Worm (Caenorhabditis elegans) whole organism, L2 larva: ENCODE measurements around the gene T05A10.6.

ENCODE experiments used
- blmp-1 ChIP-seq: sonication (generic microtip); optimal IDR thresholded peaks from 2 replicates; lab custom pipeline; 2017; ENCODE audit warnings: missing genetic modification characterization, mild to moderate bottlenecking, missing compliant biosample characterization, antibody characterized with exemption, moderate library complexity; ENCODE audit not compliant: insufficient read depth
- elt-3 ChIP-seq: sonication (generic microtip); optimal IDR thresholded peaks from 2 replicates; lab custom pipeline; 2017; ENCODE audit warnings: missing biosample characterization, missing genetic modification characterization
- gmeb-1 ChIP-seq: fragments of 150-350 bp; optimal IDR thresholded peaks from 2 replicates; lab custom pipeline; 2014; ENCODE audit warnings: missing biosample characterization, missing genetic modification characterization
- lin-39 ChIP-seq: fragments of 150-350 bp; optimal IDR thresholded peaks from 2 replicates; lab custom pipeline; 2014; ENCODE audit warnings: missing biosample characterization, missing genetic modification reagents, missing genetic modification characterization
- nhr-237 ChIP-seq: fragments of 150-350 bp; optimal IDR thresholded peaks from 2 replicates; lab custom pipeline; 2014; ENCODE audit warnings: missing biosample characterization, missing genetic modification characterization
- skn-1 ChIP-seq: sonication (generic microtip); optimal IDR thresholded peaks from 2 replicates; lab custom pipeline; 2017; ENCODE audit warnings: missing biosample characterization, missing genetic modification characterization
- snpc-4 ChIP-seq: fragments of 150-350 bp; optimal IDR thresholded peaks from 2 replicates; lab custom pipeline; 2014; ENCODE audit warnings: missing biosample characterization, missing genetic modification characterization
- ztf-11 ChIP-seq: sonication (generic microtip); optimal IDR thresholded peaks from 2 replicates; lab custom pipeline; 2017; ENCODE audit warnings: missing biosample characterization, missing genetic modification characterization

ce11 chrX:10760958-10761357, 33.6 kb downstream of the T05A10.6 start:
- TF ChIP-seq lin-39 (tag; lab: Kevin White, UChicago) (no peak), gmeb-1 (no peak), skn-1 (no peak), blmp-1 (no peak), snpc-4 (tag; lab: Kevin White, UChicago) (no peak), elt-3 (no peak), nhr-237 (no peak), ztf-11 (tag; lab: Kevin White, UChicago) (no peak)
